Fruit fly (Drosophila melanogaster) whole organism, embryonic: ENCODE data around the gene mask.

Source experiments
- Antp ChIP-seq: fragments of 200-800 bp; sonication (Bioruptor generic); optimal IDR thresholded peaks from 3 replicates; lab custom pipeline; 2016; ENCODE audit warnings: missing biosample characterization, missing genetic modification characterization
- CG12744 ChIP-seq: fragments of 200-800 bp; sonication (Bioruptor generic); optimal IDR thresholded peaks from 2 replicates; lab custom pipeline; 2016; ENCODE audit warnings: missing biosample characterization, missing genetic modification characterization
- CG13287 ChIP-seq: fragments of 200-800 bp; sonication (Bioruptor generic); IDR thresholded peaks from 2 replicates; pipeline ENCODE4 v1.3.6; 2022; ENCODE audit warnings: missing biosample characterization, missing genetic modification characterization; ENCODE audit not compliant: partially characterized antibody
- CG13424 ChIP-seq: fragments of 200-800 bp; sonication (Bioruptor generic); optimal IDR thresholded peaks from 2 replicates; lab custom pipeline; 2019; ENCODE audit warnings: missing biosample characterization, mild to moderate bottlenecking, missing genetic modification characterization, moderate library complexity
- CG14441 ChIP-seq: fragments of 200-800 bp; sonication (Bioruptor generic); IDR thresholded peaks from 2 replicates; pipeline ENCODE4 v1.3.6; 2022; ENCODE audit warnings: missing biosample characterization, missing genetic modification characterization
- CG16863 ChIP-seq: fragments of 200-800 bp; sonication (Bioruptor generic); optimal IDR thresholded peaks from 3 replicates; lab custom pipeline; 2016; ENCODE audit warnings: missing biosample characterization, missing genetic modification characterization
- CG17186 ChIP-seq: fragments of 200-800 bp; sonication (Bioruptor generic); optimal IDR thresholded peaks from 3 replicates; lab custom pipeline; 2017; ENCODE audit warnings: missing biosample characterization, missing genetic modification reagents, missing genetic modification characterization
- CG1792 ChIP-seq: fragments of 200-800 bp; sonication (Bioruptor generic); optimal IDR thresholded peaks from 2 replicates; lab custom pipeline; 2016; ENCODE audit warnings: missing biosample characterization, missing genetic modification characterization
- CG2199 ChIP-seq: fragments of 200-800 bp; sonication (Bioruptor generic); IDR thresholded peaks from 3 replicates; pipeline ENCODE4 v1.3.6; 2022; ENCODE audit warnings: missing biosample characterization, missing genetic modification characterization
- CG34224 ChIP-seq: fragments of 200-800 bp; sonication (Bioruptor generic); IDR thresholded peaks from 3 replicates; pipeline ENCODE4 v1.3.6; 2022; ENCODE audit warnings: missing biosample characterization, missing genetic modification characterization; ENCODE audit not compliant: partially characterized antibody
- CG3995 ChIP-seq: fragments of 200-800 bp; sonication (Bioruptor generic); optimal IDR thresholded peaks from 3 replicates; lab custom pipeline; 2016; ENCODE audit warnings: missing biosample characterization, missing genetic modification characterization
- CG4360 ChIP-seq: fragments of 200-800 bp; sonication (Bioruptor generic); IDR thresholded peaks from 2 replicates; pipeline ENCODE4 v1.3.6; 2022; ENCODE audit warnings: missing biosample characterization, missing genetic modification characterization
- CG5953 ChIP-seq: fragments of 200-800 bp; sonication (Bioruptor generic); IDR thresholded peaks from 2 replicates; pipeline ENCODE4 v1.3.6; 2022; ENCODE audit warnings: missing biosample characterization, missing genetic modification characterization
- CG6689 ChIP-seq: fragments of 200-800 bp; sonication (Bioruptor generic); IDR thresholded peaks from 2 replicates; pipeline ENCODE4 v1.3.6; 2022; ENCODE audit warnings: missing biosample characterization, missing genetic modification characterization
- CG7556 ChIP-seq: fragments of 200-800 bp; sonication (Bioruptor generic); optimal IDR thresholded peaks from 2 replicates; lab custom pipeline; 2017; ENCODE audit warnings: missing biosample characterization, mild to moderate bottlenecking, missing genetic modification characterization
- CG7928 ChIP-seq: fragments of 200-800 bp; sonication (Bioruptor generic); optimal IDR thresholded peaks from 2 replicates; lab custom pipeline; 2017; ENCODE audit warnings: missing biosample characterization, mild to moderate bottlenecking, missing genetic modification characterization
- CG7987 ChIP-seq: fragments of 200-800 bp; sonication (Bioruptor generic); optimal IDR thresholded peaks from 2 replicates; lab custom pipeline; 2018; ENCODE audit warnings: missing biosample characterization, mild to moderate bottlenecking, missing genetic modification characterization, moderate library complexity
- CG8281 ChIP-seq: fragments of 200-800 bp; sonication (Bioruptor generic); optimal IDR thresholded peaks from 2 replicates; lab custom pipeline; 2018; ENCODE audit warnings: missing biosample characterization, mild to moderate bottlenecking, missing genetic modification characterization, moderate library complexity
- CG9215 ChIP-seq: fragments of 200-800 bp; sonication (Bioruptor generic); IDR thresholded peaks from 2 replicates; pipeline ENCODE4 v1.3.6; 2022; ENCODE audit warnings: missing biosample characterization, missing genetic modification characterization
- CG9437 ChIP-seq: fragments of 200-800 bp; sonication (Bioruptor generic); optimal IDR thresholded peaks from 2 replicates; lab custom pipeline; 2018; ENCODE audit warnings: missing biosample characterization, mild to moderate bottlenecking, missing genetic modification characterization
- D ChIP-seq, 2 experiments: fragments of 200-800 bp in 1 of 2; fragments of >200 bp in 1 of 2; sonication (Bioruptor generic) in 1 of 2; optimal IDR thresholded peaks; 2 replicates in 1 of 2; 3 replicates in 1 of 2; lab custom pipeline; 2017; ENCODE audit warnings: mild to moderate bottlenecking in 1 of 2, missing biosample characterization in 1 of 2, missing genetic modification characterization in 1 of 2, missing genetic modification reagents in 1 of 2
- Hey ChIP-seq: fragments of 200-800 bp; sonication (Bioruptor generic); optimal IDR thresholded peaks from 3 replicates; lab custom pipeline; 2018; ENCODE audit warnings: missing biosample characterization, mild to moderate bottlenecking, missing genetic modification characterization
- HmgZ ChIP-seq: fragments of 200-800 bp; sonication (Bioruptor generic); optimal IDR thresholded peaks from 2 replicates; lab custom pipeline; 2018; ENCODE audit warnings: missing biosample characterization, mild to moderate bottlenecking, missing genetic modification characterization
- NC2β ChIP-seq: fragments of 200-800 bp; sonication (Bioruptor generic); optimal IDR thresholded peaks from 2 replicates; lab custom pipeline; 2016; ENCODE audit warnings: missing biosample characterization, missing genetic modification characterization
- Neu2 ChIP-seq: fragments of 200-800 bp; sonication (Bioruptor generic); optimal IDR thresholded peaks from 3 replicates; lab custom pipeline; 2016; ENCODE audit warnings: missing biosample characterization, missing genetic modification characterization, borderline replicate concordance
- Nf-YA ChIP-seq: fragments of 200-800 bp; sonication (Bioruptor generic); IDR thresholded peaks from 2 replicates; pipeline ENCODE4 v1.3.6; 2022; ENCODE audit warnings: missing biosample characterization, missing genetic modification characterization
- Nf-YB ChIP-seq: fragments of 200-800 bp; sonication (Bioruptor generic); optimal IDR thresholded peaks from 3 replicates; lab custom pipeline; 2019; ENCODE audit warnings: missing biosample characterization, mild to moderate bottlenecking, missing genetic modification characterization, moderate library complexity
- Opbp ChIP-seq: fragments of 200-800 bp; sonication (Bioruptor generic); IDR thresholded peaks from 3 replicates; pipeline ENCODE4 v1.3.6; 2022; ENCODE audit warnings: missing biosample characterization, missing genetic modification characterization; ENCODE audit not compliant: partially characterized antibody
- Sox102F ChIP-seq: fragments of 200-800 bp; sonication (Bioruptor generic); optimal IDR thresholded peaks from 2 replicates; lab custom pipeline; 2018; ENCODE audit warnings: missing biosample characterization, mild to moderate bottlenecking, missing genetic modification characterization, moderate library complexity
- Vsx1 ChIP-seq: fragments of 200-800 bp; sonication (Bioruptor generic); optimal IDR thresholded peaks from 2 replicates; lab custom pipeline; 2017; ENCODE audit warnings: missing biosample characterization, mild to moderate bottlenecking, missing genetic modification characterization, missing genetic modification reagents
- Xbp1 ChIP-seq: fragments of 200-800 bp; sonication (Bioruptor generic); optimal IDR thresholded peaks from 3 replicates; lab custom pipeline; 2016; ENCODE audit warnings: missing biosample characterization, mild to moderate bottlenecking, missing genetic modification characterization
- bab2 ChIP-seq: fragments of 200-800 bp; sonication (Bioruptor generic); optimal IDR thresholded peaks from 2 replicates; lab custom pipeline; 2016; ENCODE audit warnings: missing biosample characterization, missing genetic modification characterization
- bbx ChIP-seq: fragments of 200-800 bp; sonication (Bioruptor generic); IDR thresholded peaks from 2 replicates; pipeline ENCODE4 v1.3.6; 2022; ENCODE audit warnings: missing biosample characterization, missing genetic modification characterization; ENCODE audit not compliant: partially characterized antibody
- cato ChIP-seq: fragments of 200-800 bp; sonication (Bioruptor generic); optimal IDR thresholded peaks from 2 replicates; lab custom pipeline; 2016; ENCODE audit warnings: missing biosample characterization, missing genetic modification characterization, borderline replicate concordance
- chm ChIP-seq: fragments of 200-800 bp; sonication (Bioruptor generic); IDR thresholded peaks from 2 replicates; pipeline ENCODE4 v1.3.6; 2022; ENCODE audit warnings: missing biosample characterization, missing genetic modification characterization
- danr ChIP-seq: fragments of 200-800 bp; sonication (Bioruptor generic); IDR thresholded peaks from 2 replicates; pipeline ENCODE4 v1.3.6; 2022; ENCODE audit warnings: missing biosample characterization, missing genetic modification characterization
- dmrt99B ChIP-seq: fragments of 200-800 bp; sonication (Bioruptor generic); optimal IDR thresholded peaks from 2 replicates; lab custom pipeline; 2018; ENCODE audit warnings: missing biosample characterization, mild to moderate bottlenecking, missing genetic modification characterization, moderate library complexity
- dpn ChIP-seq, 2 experiments: fragments of 200-800 bp; sonication (Bioruptor generic); optimal IDR thresholded peaks; 3 replicates each; lab custom pipeline; 2016; ENCODE audit warnings: missing biosample characterization in 2 of 2, missing genetic modification characterization in 2 of 2
- gce ChIP-seq: fragments of 200-800 bp; sonication (Bioruptor generic); IDR thresholded peaks from 3 replicates; pipeline ENCODE4 v1.3.6; 2022; ENCODE audit warnings: missing biosample characterization, missing genetic modification characterization
- ham ChIP-seq: fragments of 200-800 bp; sonication (Bioruptor generic); IDR thresholded peaks from 2 replicates; pipeline ENCODE4 v1.3.6; 2022; ENCODE audit warnings: missing biosample characterization, missing genetic modification characterization
- hkb ChIP-seq, 2 experiments: fragments of 200-800 bp in 1 of 2; fragments of >200 bp in 1 of 2; sonication (Bioruptor generic) in 1 of 2; IDR thresholded peaks in 1 of 2; optimal IDR thresholded peaks in 1 of 2; 2 replicates each; pipeline versions ENCODE4 v1.3.6 to Lab custom; 2017 to 2022; ENCODE audit warnings: missing biosample characterization in 1 of 2, missing genetic modification characterization in 1 of 2
- kni ChIP-seq: fragments of 200-800 bp; sonication (Bioruptor generic); optimal IDR thresholded peaks from 3 replicates; lab custom pipeline; 2017; ENCODE audit warnings: mild to moderate bottlenecking, missing biosample characterization, missing genetic modification reagents, missing genetic modification characterization
- pnt ChIP-seq: fragments of 200-800 bp; sonication (Bioruptor generic); optimal IDR thresholded peaks from 3 replicates; lab custom pipeline; 2016; ENCODE audit warnings: missing biosample characterization, missing genetic modification characterization
- seq ChIP-seq: fragments of 200-800 bp; sonication (Bioruptor generic); IDR thresholded peaks from 2 replicates; pipeline ENCODE4 v1.3.6; 2022; ENCODE audit warnings: missing biosample characterization, missing genetic modification characterization
- sima ChIP-seq: fragments of 200-800 bp; sonication (Bioruptor generic); optimal IDR thresholded peaks from 2 replicates; lab custom pipeline; 2016; ENCODE audit warnings: missing biosample characterization, missing genetic modification characterization
- slou ChIP-seq: fragments of 200-800 bp; sonication (Bioruptor generic); optimal IDR thresholded peaks from 3 replicates; lab custom pipeline; 2016; ENCODE audit warnings: missing biosample characterization, missing genetic modification characterization
- sug ChIP-seq: fragments of 200-800 bp; optimal IDR thresholded peaks from 2 replicates; lab custom pipeline; 2019; ENCODE audit warnings: missing biosample characterization, mild to moderate bottlenecking, missing genetic modification characterization, moderate library complexity

Gene mask

dm6 chr3R:24230423-24231205 lies at the start of gene mask (continued):
- peak; percentile 19 for TF ChIP-seq CG7556
- TF ChIP-seq CG4360 (GFP tag; lab: Robert Waterston, UW): 0 out of 2 replicates have a peak, but pooled peaks have one; percentile 17
- TF ChIP-seq Nf-YA (GFP tag; lab: Robert Waterston, UW): peak; percentile 70; the same call in 1 of the 2 replicates
- TF ChIP-seq CG2199 (GFP tag; lab: Robert Waterston, UW): no peak
- peak; percentile 70 for TF ChIP-seq kni (GFP tag; lab: Kevin White, UChicago)
- no peak for TF ChIP-seq CG8281 (tag; lab: Kevin White, UChicago)
- 0 out of 2 replicates have a peak, but pooled peaks have one; percentile 24 for TF ChIP-seq CG6689 (GFP tag; lab: Robert Waterston, UW)
- TF ChIP-seq dpn (GFP tag; optimal IDR thresholded peaks at IDR 0.05; lab: Kevin White, UChicago): peak; percentile 33 to 86
- TF ChIP-seq NC2β (GFP tag; lab: Kevin White, UChicago): peak; percentile 91
- TF ChIP-seq CG1792 (GFP tag; lab: Kevin White, UChicago): peak; percentile 0
- peak; percentile 16; the same call in 1 of the 2 replicates for TF ChIP-seq danr
- peak; percentile 65 for TF ChIP-seq CG14441 (GFP tag; lab: Robert Waterston, UW)
- no peak for TF ChIP-seq CG34224 (GFP tag; lab: Robert Waterston, UW)
- TF ChIP-seq seq (GFP tag; lab: Robert Waterston, UW): peak; percentile 75
- peak; percentile 56 for TF ChIP-seq Antp (GFP tag; lab: Kevin White, UChicago)
- TF ChIP-seq CG12744: peak; percentile 72
- no peak for TF ChIP-seq Sox102F
- peak; percentile 42 for TF ChIP-seq Neu2 (GFP tag; lab: Kevin White, UChicago)
- peak; percentile 18 for TF ChIP-seq bbx (GFP tag; lab: Robert Waterston, UW)
- TF ChIP-seq Xbp1 (GFP tag; lab: Kevin White, UChicago): peak; percentile 74
- TF ChIP-seq CG17186 (GFP tag; lab: Kevin White, UChicago): no peak
- TF ChIP-seq sima (GFP tag; lab: Kevin White, UChicago): peak; percentile 69
- TF ChIP-seq gce: peak; percentile 79
- TF ChIP-seq pnt (GFP tag; lab: Kevin White, UChicago): no peak
- TF ChIP-seq ham (GFP tag; lab: Robert Waterston, UW): 0 out of 2 replicates have a peak, but pooled peaks have one; percentile 25
- TF ChIP-seq cato (GFP tag; lab: Kevin White, UChicago): peak; percentile 61
- no peak for TF ChIP-seq hkb (optimal IDR thresholded peaks at IDR 0.05; lab: Kevin White, UChicago)
- TF ChIP-seq hkb (GFP tag; IDR thresholded peaks at IDR 0.05; lab: Robert Waterston, UW): peak; percentile 55; the same call in 1 of the 2 replicates
- peak; percentile 12 for TF ChIP-seq CG7928
- peak; percentile 74 for TF ChIP-seq CG9437
- TF ChIP-seq CG9215: 0 out of 2 replicates have a peak, but pooled peaks have one; percentile 40
- peak; percentile 32 for TF ChIP-seq Nf-YB (GFP tag; lab: Kevin White, UChicago)
- TF ChIP-seq Vsx1 (GFP tag; lab: Kevin White, UChicago): peak; percentile 78
- peak; percentile 92 for TF ChIP-seq chm (GFP tag; lab: Robert Waterston, UW)
- peak; percentile 56 for TF ChIP-seq HmgZ
- peak; percentile 76 for TF ChIP-seq slou (GFP tag; lab: Kevin White, UChicago)
- TF ChIP-seq CG13287 (GFP tag; lab: Robert Waterston, UW): no peak
- peak; percentile 60; the same call in 2 of the 3 replicates for TF ChIP-seq Opbp (GFP tag; lab: Robert Waterston, UW)
- peak; percentile 82 for TF ChIP-seq sug (tag; lab: Kevin White, UChicago)
- TF ChIP-seq CG3995 (GFP tag; lab: Kevin White, UChicago): peak; percentile 71
- peak; percentile 83 for TF ChIP-seq Hey (tag; lab: Kevin White, UChicago)
- TF ChIP-seq D (optimal IDR thresholded peaks at IDR 0.05; lab: Kevin White, UChicago): no peak
- peak; percentile 63 for TF ChIP-seq D (GFP tag; optimal IDR thresholded peaks at IDR 0.05; lab: Kevin White, UChicago)
- TF ChIP-seq dmrt99B (tag; lab: Kevin White, UChicago): no peak
- TF ChIP-seq CG7987 (GFP tag; lab: Kevin White, UChicago): peak; percentile 93
- peak; percentile 62; the same call in 1 of the 2 replicates for TF ChIP-seq CG5953 (GFP tag; lab: Robert Waterston, UW)
- TF ChIP-seq bab2 (GFP tag; lab: Kevin White, UChicago): peak; percentile 50
- peak; percentile 73 for TF ChIP-seq CG16863 (GFP tag; lab: Kevin White, UChicago)
- peak; percentile 39 for TF ChIP-seq CG13424 (tag; lab: Kevin White, UChicago)
